Fruit fly (Drosophila melanogaster) S2 (cell line): ENCODE measurements around the gene CG6118.
A peak's percentile ranks its signal among the peaks of the same experiment; 100 is the strongest.

Source experiments
- CG8478 ChIP-seq: fragments of >200 bp; optimal IDR thresholded peaks from 2 replicates; lab custom pipeline; 2018
- CTCF ChIP-seq, 2 experiments: fragments of >200 bp; optimal IDR thresholded peaks; 2 replicates each; lab custom pipeline; 2018

CG6118 gene

dm6 chr3R:15451344-15452107 lies 17.0 kb upstream of the CG6118 start:
- TF ChIP-seq CTCF (optimal IDR thresholded peaks at IDR 0.05; lab: Kevin White, UChicago) (no peak), CG8478 (lab: Kevin White, UChicago) (no peak)

DNA sequence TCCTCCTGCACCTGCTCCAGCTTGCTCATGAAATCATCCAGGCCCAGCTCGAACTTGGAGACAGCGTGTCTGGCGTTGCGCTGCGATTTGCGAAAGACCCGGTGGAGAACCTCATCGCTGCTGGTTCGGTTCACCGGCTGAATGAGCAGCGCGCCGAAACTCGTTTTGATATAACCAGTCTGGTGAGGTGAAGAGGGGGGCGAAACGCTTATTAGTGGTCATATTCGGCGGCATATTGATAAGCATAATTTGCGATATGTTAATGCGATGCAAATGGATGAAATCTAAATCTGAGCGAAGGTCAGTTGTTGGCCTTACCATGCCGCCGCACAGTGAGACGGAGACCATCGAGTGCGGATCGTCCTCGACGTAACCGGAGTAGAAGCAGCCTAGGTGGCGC lies 14.1 kb upstream of the CG6118 start:
- no peak for TF ChIP-seq CG8478 (lab: Kevin White, UChicago)
- no peak for TF ChIP-seq CTCF (optimal IDR thresholded peaks at IDR 0.05; lab: Kevin White, UChicago)

dm6 chr3R:15447791-15448190 lies 13.3 kb upstream of the CG6118 start:
- TF ChIP-seq CTCF (optimal IDR thresholded peaks at IDR 0.05; lab: Kevin White, UChicago) (no peak), CG8478 (lab: Kevin White, UChicago) (no peak)

DNA sequence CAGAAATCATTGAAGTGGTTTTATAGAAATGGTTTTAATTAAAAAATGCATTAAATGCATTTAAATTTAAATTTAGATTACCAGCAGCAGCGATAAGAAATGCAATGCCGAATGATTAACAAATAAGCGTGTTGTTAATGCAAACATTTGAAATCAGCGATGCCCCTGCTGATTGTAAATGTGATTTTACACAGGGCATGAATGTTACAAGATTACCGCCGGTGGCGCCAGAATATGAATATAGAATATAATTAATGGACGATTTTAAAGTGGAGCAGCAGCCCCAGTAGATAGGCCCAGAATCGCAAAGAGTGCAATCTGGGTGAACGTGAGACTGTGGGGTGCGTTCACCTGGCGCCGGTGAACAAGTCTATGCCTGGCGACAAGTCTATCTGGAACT lies 11.6 kb upstream of the CG6118 start:
- TF ChIP-seq CG8478 (lab: Kevin White, UChicago), result no peak
- no peak for TF ChIP-seq CTCF (optimal IDR thresholded peaks at IDR 0.05; lab: Kevin White, UChicago)

DNA sequence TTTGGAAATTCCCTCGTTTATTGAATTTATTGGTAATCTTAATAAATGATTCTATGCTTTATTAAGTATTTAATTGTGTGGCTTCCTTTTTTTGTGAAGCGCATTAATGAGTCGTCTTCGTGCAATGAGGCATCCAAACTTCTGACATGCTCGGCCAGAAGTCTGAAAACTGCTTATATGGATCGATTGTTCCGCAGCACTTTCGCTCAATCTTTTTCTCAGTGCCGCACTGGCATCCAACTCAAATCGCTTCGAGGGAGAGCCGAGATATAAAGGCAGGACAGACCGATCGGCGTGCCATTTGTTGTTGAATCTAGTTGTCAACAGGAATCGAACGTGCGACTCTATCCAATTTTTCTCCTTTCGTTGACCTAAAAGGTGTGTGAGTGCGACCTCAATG lies 5.1 kb upstream of the CG6118 start, which contains the start of gene Act88F:
Act88F (plus strand) TSS at position 301 of the 400 bp plus-strand sequence.
- TF ChIP-seq CG8478 (lab: Kevin White, UChicago) (no peak), CTCF (optimal IDR thresholded peaks at IDR 0.05; lab: Kevin White, UChicago) (no peak)

dm6 chr3R:15437458-15438414 lies 3.2 kb upstream of the CG6118 start:
- TF ChIP-seq CTCF (optimal IDR thresholded peaks at IDR 0.05; lab: Kevin White, UChicago) (peak; percentile 93 to 96), CG8478 (lab: Kevin White, UChicago) (no peak)

dm6 chr3R:15436799-15437198 lies 2.3 kb upstream of the CG6118 start:
- no peak for TF ChIP-seq CG8478 (lab: Kevin White, UChicago)
- no peak for TF ChIP-seq CTCF (optimal IDR thresholded peaks at IDR 0.05; lab: Kevin White, UChicago)

dm6 chr3R:15433340-15433945 lies 1.1 kb downstream of the CG6118 start:
- TF ChIP-seq CG8478 (lab: Kevin White, UChicago), result no peak
- no peak for TF ChIP-seq CTCF (optimal IDR thresholded peaks at IDR 0.05; lab: Kevin White, UChicago)

DNA sequence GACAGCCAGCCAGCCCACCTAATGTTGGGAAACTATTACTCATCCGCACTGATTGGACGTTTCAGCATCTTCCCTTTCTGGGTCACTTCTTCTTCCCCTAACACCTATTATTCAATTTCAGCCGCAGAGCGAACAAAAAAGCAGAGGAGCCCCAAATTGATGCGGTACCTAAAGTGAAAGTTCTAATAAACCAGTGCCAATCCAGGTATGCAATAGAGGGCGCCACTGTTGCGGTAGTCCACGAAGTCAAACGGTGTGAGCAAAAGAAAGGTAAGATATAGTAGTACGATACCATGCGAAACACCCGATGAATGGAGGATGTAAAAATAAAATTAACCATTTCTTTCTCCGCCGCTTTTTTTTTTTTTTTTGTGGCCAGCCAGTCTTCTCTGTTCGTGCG lies 3.4 kb downstream of the CG6118 start:
- no peak for TF ChIP-seq CG8478 (lab: Kevin White, UChicago)
- TF ChIP-seq CTCF (optimal IDR thresholded peaks at IDR 0.05; lab: Kevin White, UChicago), result peak; percentile 71 to 75

dm6 chr3R:15430349-15430748 lies 4.2 kb downstream of the CG6118 start:
- TF ChIP-seq CTCF (optimal IDR thresholded peaks at IDR 0.05; lab: Kevin White, UChicago) (no peak), CG8478 (lab: Kevin White, UChicago) (no peak)

DNA sequence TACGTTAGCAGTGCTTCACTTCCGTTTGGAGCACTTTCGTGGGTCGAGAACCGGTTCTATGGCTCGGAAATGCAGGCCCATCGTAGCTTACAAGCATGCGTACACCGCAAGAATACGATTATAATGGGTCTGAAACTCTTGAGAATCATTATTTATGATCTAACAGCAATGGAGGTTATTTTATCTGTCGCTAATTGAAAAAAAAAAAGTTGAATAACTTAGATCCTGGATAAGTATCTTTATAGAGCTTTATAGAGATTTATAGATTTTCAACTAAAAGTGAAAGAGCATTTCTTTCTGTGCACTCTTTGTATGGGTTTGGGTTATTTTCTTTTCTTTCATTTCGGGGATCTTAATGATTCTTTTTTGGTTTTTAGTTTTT lies 6.7 kb downstream of the CG6118 start:
- TF ChIP-seq CTCF (optimal IDR thresholded peaks at IDR 0.05; lab: Kevin White, UChicago) (no peak), CG8478 (lab: Kevin White, UChicago) (no peak)

DNA sequence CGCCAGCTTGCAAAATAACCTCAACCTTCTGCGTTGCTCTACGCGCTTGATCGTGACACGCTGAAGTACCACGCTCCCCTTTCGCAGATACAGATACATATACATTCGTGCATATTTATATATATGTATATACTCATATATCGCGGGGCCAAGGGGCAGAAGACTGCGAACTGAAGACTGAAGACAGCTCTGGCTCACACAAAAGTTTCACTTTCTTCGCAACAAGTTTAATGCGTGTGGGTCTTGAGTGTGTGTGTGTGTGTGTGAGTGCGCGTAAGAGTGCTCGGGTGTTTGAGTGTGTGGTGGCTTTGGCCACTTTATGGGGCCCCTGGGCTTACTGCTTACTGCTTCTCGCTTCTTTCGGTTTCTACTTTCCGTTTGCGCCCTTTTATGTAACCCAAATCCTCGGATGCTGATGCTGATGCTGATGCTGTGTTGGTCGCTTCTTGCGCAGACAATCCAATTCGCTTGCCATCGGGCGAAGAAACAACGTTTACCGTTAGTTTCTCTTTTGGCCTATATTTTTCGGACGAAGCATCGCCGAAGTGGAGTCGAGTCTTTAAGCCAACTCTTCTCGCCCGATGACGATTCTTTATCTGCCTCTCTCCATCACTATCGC lies 7.2 kb downstream of the CG6118 start:
- TF ChIP-seq CTCF (optimal IDR thresholded peaks at IDR 0.05; lab: Kevin White, UChicago), result no peak
- TF ChIP-seq CG8478 (lab: Kevin White, UChicago), result no peak

DNA sequence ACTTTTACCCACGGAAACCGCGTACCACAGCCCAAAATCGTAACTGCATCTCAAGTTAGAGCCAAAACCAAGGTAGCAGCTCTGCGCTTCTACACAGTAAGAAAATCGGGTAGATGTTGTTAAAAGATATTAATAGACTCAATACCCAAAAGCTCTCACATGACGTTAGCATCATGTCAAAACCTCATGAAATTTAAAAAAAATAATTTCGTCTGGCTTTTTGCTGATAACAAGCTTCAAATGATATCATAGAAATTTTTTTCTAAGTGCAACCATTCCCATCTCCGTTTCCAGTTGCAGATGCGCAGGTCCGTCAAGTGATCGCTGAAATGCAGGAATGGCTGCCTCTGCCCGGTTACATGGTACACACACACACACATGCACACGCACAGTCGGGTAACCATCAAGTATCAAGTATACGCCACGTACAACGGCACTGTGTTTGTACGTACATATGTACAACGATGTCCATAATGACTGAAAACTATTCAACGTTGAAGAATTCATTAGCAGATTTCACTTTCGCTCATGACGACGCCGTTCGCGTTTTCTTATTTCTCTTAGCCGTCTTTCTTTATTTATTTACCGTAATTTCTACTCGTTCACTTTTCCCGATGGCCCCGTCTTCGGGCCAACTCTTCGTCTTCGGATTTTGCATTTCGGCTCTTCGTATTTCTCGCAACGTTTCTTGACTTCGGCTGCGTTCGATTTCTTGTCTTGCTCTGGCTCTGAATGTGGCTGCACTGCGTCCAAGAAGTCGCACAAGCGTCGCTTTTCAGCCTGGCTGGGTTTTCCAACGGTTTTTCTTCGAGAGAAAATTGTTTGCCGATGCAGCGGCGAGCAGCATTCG lies 8.7 kb downstream of the CG6118 start:
- TF ChIP-seq CG8478 (lab: Kevin White, UChicago), result no peak
- no peak for TF ChIP-seq CTCF (optimal IDR thresholded peaks at IDR 0.05; lab: Kevin White, UChicago)
